Worm (Caenorhabditis elegans): ENCODE data around the gene F13B9.2.

F13B9.2 gene

ce11 chrX:8286740-8287299, 1.3 kb downstream of the F13B9.2 start, which contains the start of gene sec-16A.2 (continued):
- TF ChIP-seq Y48G9A.11 (GFP tag; IDR thresholded peaks at IDR 0.05): no peak
- peak; percentile 70 for TF ChIP-seq hlh-11 (tag; optimal IDR thresholded peaks at IDR 0.05)
- no peak for TF ChIP-seq lin-15B (tag; optimal IDR thresholded peaks at IDR 0.05)
- no peak for TF ChIP-seq cey-2 (tag; optimal IDR thresholded peaks at IDR 0.05; ENCODE audit: borderline replicate concordance, insufficient read depth)
- TF ChIP-seq egl-27 (tag; optimal IDR thresholded peaks at IDR 0.05): no peak
- no peak for TF ChIP-seq ztf-7 (tag; optimal IDR thresholded peaks at IDR 0.05)
- no peak for TF ChIP-seq snpc-1.2 (GFP tag; IDR thresholded peaks at IDR 0.05)
- TF ChIP-seq madf-5 (GFP tag; IDR thresholded peaks at IDR 0.05): no peak
- TF ChIP-seq R02D3.7 (tag; optimal IDR thresholded peaks at IDR 0.05): no peak
- TF ChIP-seq fos-1 (tag; optimal IDR thresholded peaks at IDR 0.05): no peak
- TF ChIP-seq lim-7 (GFP tag; IDR thresholded peaks at IDR 0.05): no peak
- TF ChIP-seq ama-1 (optimal IDR thresholded peaks at IDR 0.05): no peak
- peak; percentile 24 for TF ChIP-seq duxl-1 (tag; optimal IDR thresholded peaks at IDR 0.05; ENCODE audit: poor library complexity)
- TF ChIP-seq nhr-111 (GFP tag; optimal IDR thresholded peaks at IDR 0.05): no peak
- no peak for TF ChIP-seq mxl-2 (GFP tag; conservative IDR thresholded peaks at IDR 0.05)
- no peak for TF ChIP-seq unc-130 (GFP tag; optimal IDR thresholded peaks at IDR 0.05)
- peak in 1 of 2 experiments; percentile 52 for TF ChIP-seq hif-1 (tag; optimal IDR thresholded peaks at IDR 0.05)
- no peak for TF ChIP-seq snpc-4 (tag; optimal IDR thresholded peaks at IDR 0.05)
- no peak for TF ChIP-seq gei-8 (GFP tag; optimal IDR thresholded peaks at IDR 0.05)
- no peak for TF ChIP-seq vab-7 (GFP tag; IDR thresholded peaks at IDR 0.05)
- TF ChIP-seq zip-11 (GFP tag; IDR thresholded peaks at IDR 0.05): no peak
- TF ChIP-seq daf-8 (GFP tag; IDR thresholded peaks at IDR 0.05): no peak
- TF ChIP-seq fkh-10 (GFP tag; optimal IDR thresholded peaks at IDR 0.05): peak; percentile 23
- no peak for TF ChIP-seq ceh-82 (tag; optimal IDR thresholded peaks at IDR 0.05)
- peak; percentile 67 for TF ChIP-seq nhr-77 (tag; optimal IDR thresholded peaks at IDR 0.05)
- no peak for TF ChIP-seq ceh-62 (tag; optimal IDR thresholded peaks at IDR 0.05)
- TF ChIP-seq arid-1 (GFP tag; conservative IDR thresholded peaks at IDR 0.05): no peak
- peak; percentile 77 for TF ChIP-seq lin-13 (GFP tag; optimal IDR thresholded peaks at IDR 0.05)
- no peak for TF ChIP-seq dmd-8 (GFP tag; IDR thresholded peaks at IDR 0.05)
- no peak for TF ChIP-seq T26A8.4 (GFP tag; IDR thresholded peaks at IDR 0.05)
- no peak for TF ChIP-seq spr-1 (tag; optimal IDR thresholded peaks at IDR 0.05)
- TF ChIP-seq F44E2.7 (GFP tag; IDR thresholded peaks at IDR 0.05): no peak
- no peak for TF ChIP-seq Y75B8A.6 (GFP tag; IDR thresholded peaks at IDR 0.05)
- no peak for TF ChIP-seq dmd-9 (GFP tag; IDR thresholded peaks at IDR 0.05)
- peak; percentile 13 for TF ChIP-seq nhr-25 (tag; optimal IDR thresholded peaks at IDR 0.05; ENCODE audit: borderline replicate concordance, insufficient read depth)
- no peak for TF ChIP-seq attf-4 (tag; optimal IDR thresholded peaks at IDR 0.05)
- no peak for TF ChIP-seq nhr-48 (tag; optimal IDR thresholded peaks at IDR 0.05)
- no peak for TF ChIP-seq spr-3 (GFP tag; optimal IDR thresholded peaks at IDR 0.05)
- TF ChIP-seq lsy-2 (tag; optimal IDR thresholded peaks at IDR 0.05): peak in 1 of 2 experiments; percentile 79
- TF ChIP-seq lir-3 (tag; optimal IDR thresholded peaks at IDR 0.05): no peak
- TF ChIP-seq D1046.2 (GFP tag; IDR thresholded peaks at IDR 0.05): no peak
- TF ChIP-seq nhr-28 (tag; optimal IDR thresholded peaks at IDR 0.05): peak; percentile 62
- TF ChIP-seq F49E8.2 (tag; optimal IDR thresholded peaks at IDR 0.05; ENCODE audit: borderline replicate concordance): no peak
- peak; percentile 46 for TF ChIP-seq nhr-11 (tag; optimal IDR thresholded peaks at IDR 0.05)
- TF ChIP-seq mes-2 (tag; optimal IDR thresholded peaks at IDR 0.05; ENCODE audit: poor library complexity, severe bottlenecking): peak; percentile 75
- no peak for TF ChIP-seq madf-9 (GFP tag; conservative IDR thresholded peaks at IDR 0.05)
- TF ChIP-seq nhr-10 (tag; optimal IDR thresholded peaks at IDR 0.05): no peak
- TF ChIP-seq hmg-1.1 (GFP tag; IDR thresholded peaks at IDR 0.05): peak; percentile 79
- peak; percentile 58 for TF ChIP-seq hlh-30 (tag; optimal IDR thresholded peaks at IDR 0.05; ENCODE audit: insufficient read depth)
- TF ChIP-seq nhr-76 (tag; optimal IDR thresholded peaks at IDR 0.05): no peak
- TF ChIP-seq nhr-237 (tag; optimal IDR thresholded peaks at IDR 0.05): no peak
- TF ChIP-seq aha-1 (tag): peak; percentile 97

Data from whole organism, L4 larva.